Worm (Caenorhabditis elegans): Measurements from ENCODE around the gene ztf-30.

- TF ChIP-seq ztf-23 (GFP tag; IDR thresholded peaks at IDR 0.05) (no peak), klf-2 (GFP tag; conservative IDR thresholded peaks at IDR 0.05) (no peak), med-1 (GFP tag; optimal IDR thresholded peaks at IDR 0.05; ENCODE audit: insufficient read depth) (no peak), T22C8.4 (GFP tag; IDR thresholded peaks at IDR 0.05) (no peak), ztf-29 (GFP tag; IDR thresholded peaks at IDR 0.05) (no peak), cog-1 (tag; optimal IDR thresholded peaks at IDR 0.05) (no peak), ref-1 (GFP tag; conservative IDR thresholded peaks at IDR 0.05) (no peak), flt-1 (GFP tag; IDR thresholded peaks at IDR 0.05) (no peak)
Measured at ce11 chrIII:8609683-8610082, 12.0 kb upstream of the ztf-30 start, which contains the start of gene C06E1.9.
